Worm (Caenorhabditis elegans) whole organism, L2 larva: ENCODE results near the gene odr-7.

Experiments
- C34F6.9 ChIP-seq: fragments of 150-350 bp; optimal IDR thresholded peaks from 2 replicates; lab custom pipeline; 2014; ENCODE audit warnings: missing biosample characterization, missing genetic modification characterization
- F13H6.1 ChIP-seq: sonication (generic microtip); optimal IDR thresholded peaks from 2 replicates; lab custom pipeline; 2016; ENCODE audit warnings: missing genetic modification characterization, missing compliant biosample characterization
- R02D3.7 ChIP-seq: fragments of 150-350 bp; optimal IDR thresholded peaks from 2 replicates; lab custom pipeline; 2014; ENCODE audit warnings: missing biosample characterization, missing genetic modification characterization
- Y55F3AM.14 ChIP-seq: fragments of 200-800 bp; sonication (Bioruptor generic); optimal IDR thresholded peaks from 2 replicates; lab custom pipeline; 2018; ENCODE audit warnings: mild to moderate bottlenecking, missing genetic modification characterization, missing compliant biosample characterization
- ZK546.5 ChIP-seq: sonication (generic microtip); optimal IDR thresholded peaks from 2 replicates; lab custom pipeline; 2017; ENCODE audit warnings: missing biosample characterization, missing genetic modification characterization
- alr-1 ChIP-seq: fragments of 150-350 bp; optimal IDR thresholded peaks from 2 replicates; lab custom pipeline; 2014; ENCODE audit warnings: missing biosample characterization, missing genetic modification characterization
- aly-2 ChIP-seq: fragments of 150-350 bp; optimal IDR thresholded peaks from 2 replicates; lab custom pipeline; 2014; ENCODE audit warnings: missing biosample characterization, missing genetic modification characterization
- ama-1 ChIP-seq: fragments of 150-350 bp; optimal IDR thresholded peaks from 2 replicates; lab custom pipeline; 2018; ENCODE audit warnings: inconsistent platforms
- blmp-1 ChIP-seq: sonication (generic microtip); optimal IDR thresholded peaks from 2 replicates; lab custom pipeline; 2017; ENCODE audit warnings: missing genetic modification characterization, mild to moderate bottlenecking, missing compliant biosample characterization, antibody characterized with exemption, moderate library complexity; ENCODE audit not compliant: insufficient read depth
- ceh-16 ChIP-seq: fragments of 150-350 bp; optimal IDR thresholded peaks from 2 replicates; lab custom pipeline; 2014; ENCODE audit warnings: missing biosample characterization, missing genetic modification characterization
- ceh-82 ChIP-seq: fragments of 150-350 bp; optimal IDR thresholded peaks from 2 replicates; lab custom pipeline; 2014; ENCODE audit warnings: missing biosample characterization, missing genetic modification characterization
- crh-2 ChIP-seq: sonication (generic microtip); optimal IDR thresholded peaks from 2 replicates; lab custom pipeline; 2017; ENCODE audit warnings: missing biosample characterization, missing genetic modification characterization
- dmd-4 ChIP-seq: sonication (generic microtip); optimal IDR thresholded peaks from 2 replicates; lab custom pipeline; 2017; ENCODE audit warnings: missing biosample characterization, missing genetic modification characterization
- egl-27 ChIP-seq: sonication (generic microtip); optimal IDR thresholded peaks from 3 replicates; lab custom pipeline; 2017; ENCODE audit warnings: missing biosample characterization, missing genetic modification reagents, missing genetic modification characterization
- elt-1 ChIP-seq: fragments of 150-350 bp; optimal IDR thresholded peaks from 2 replicates; lab custom pipeline; 2014; ENCODE audit warnings: missing biosample characterization, missing genetic modification characterization
- elt-3 ChIP-seq: sonication (generic microtip); optimal IDR thresholded peaks from 2 replicates; lab custom pipeline; 2017; ENCODE audit warnings: missing biosample characterization, missing genetic modification characterization
- fos-1 ChIP-seq: fragments of 150-350 bp; optimal IDR thresholded peaks from 2 replicates; lab custom pipeline; 2014; ENCODE audit warnings: missing biosample characterization, missing genetic modification characterization
- gmeb-1 ChIP-seq: fragments of 150-350 bp; optimal IDR thresholded peaks from 2 replicates; lab custom pipeline; 2014; ENCODE audit warnings: missing biosample characterization, missing genetic modification characterization
- lin-11 ChIP-seq: fragments of 150-350 bp; sonication (generic microtip); optimal IDR thresholded peaks from 2 replicates; lab custom pipeline; 2014; ENCODE audit warnings: missing biosample characterization, missing genetic modification characterization, inconsistent platforms, mixed read lengths
- lin-13 ChIP-seq: fragments of 150-350 bp; optimal IDR thresholded peaks from 2 replicates; lab custom pipeline; 2014; ENCODE audit warnings: missing biosample characterization, missing genetic modification reagents, missing genetic modification characterization
- lin-39 ChIP-seq: fragments of 150-350 bp; optimal IDR thresholded peaks from 2 replicates; lab custom pipeline; 2014; ENCODE audit warnings: missing biosample characterization, missing genetic modification reagents, missing genetic modification characterization
- lsy-2 ChIP-seq, 2 experiments: fragments of 150-350 bp in 1 of 2; sonication (generic microtip) in 1 of 2; optimal IDR thresholded peaks; 2 replicates each; lab custom pipeline; 2014 to 2017; ENCODE audit warnings: missing biosample characterization in 2 of 2, missing genetic modification characterization in 2 of 2
- mab-5 ChIP-seq: fragments of 150-350 bp; optimal IDR thresholded peaks from 2 replicates; lab custom pipeline; 2014; ENCODE audit warnings: missing biosample characterization, missing genetic modification characterization
- mbf-1 ChIP-seq: sonication (generic microtip); optimal IDR thresholded peaks from 2 replicates; lab custom pipeline; 2017; ENCODE audit warnings: missing biosample characterization, missing genetic modification characterization
- mdl-1 ChIP-seq, 2 experiments: fragments of 150-350 bp in 1 of 2; sonication (generic microtip) in 1 of 2; optimal IDR thresholded peaks; 2 replicates each; lab custom pipeline; 2017; ENCODE audit warnings: missing biosample characterization in 2 of 2, missing genetic modification characterization in 2 of 2
- nhr-10 ChIP-seq: sonication (generic microtip); optimal IDR thresholded peaks from 2 replicates; lab custom pipeline; 2017; ENCODE audit warnings: missing biosample characterization, missing genetic modification characterization
- nhr-11 ChIP-seq: fragments of 150-350 bp; optimal IDR thresholded peaks from 2 replicates; lab custom pipeline; 2014; ENCODE audit warnings: missing biosample characterization, missing genetic modification characterization
- nhr-12 ChIP-seq: fragments of 150-350 bp; optimal IDR thresholded peaks from 2 replicates; lab custom pipeline; 2014; ENCODE audit warnings: missing biosample characterization, missing genetic modification characterization
- nhr-129 ChIP-seq: fragments of 150-350 bp; optimal IDR thresholded peaks from 2 replicates; lab custom pipeline; 2014; ENCODE audit warnings: missing biosample characterization, missing genetic modification characterization
- nhr-21 ChIP-seq: fragments of 150-350 bp; optimal IDR thresholded peaks from 2 replicates; lab custom pipeline; 2014; ENCODE audit warnings: missing biosample characterization, missing genetic modification characterization
- nhr-23 ChIP-seq: fragments of 150-350 bp; optimal IDR thresholded peaks from 2 replicates; lab custom pipeline; 2014; ENCODE audit warnings: missing biosample characterization, missing genetic modification reagents, missing genetic modification characterization
- nhr-237 ChIP-seq: fragments of 150-350 bp; optimal IDR thresholded peaks from 2 replicates; lab custom pipeline; 2014; ENCODE audit warnings: missing biosample characterization, missing genetic modification characterization
- nhr-25 ChIP-seq: fragments of 150-350 bp; sonication (generic microtip); optimal IDR thresholded peaks from 3 replicates; lab custom pipeline; 2014; ENCODE audit warnings: missing biosample characterization, missing genetic modification characterization
- nhr-6 ChIP-seq: fragments of 150-350 bp; optimal IDR thresholded peaks from 2 replicates; lab custom pipeline; 2014; ENCODE audit warnings: missing biosample characterization, missing genetic modification characterization
- nhr-77 ChIP-seq: fragments of 150-350 bp; optimal IDR thresholded peaks from 2 replicates; lab custom pipeline; 2014; ENCODE audit warnings: missing biosample characterization, missing genetic modification characterization
- peb-1 ChIP-seq: fragments of 150-350 bp; optimal IDR thresholded peaks from 2 replicates; lab custom pipeline; 2014; ENCODE audit warnings: missing biosample characterization, missing genetic modification characterization
- sem-4 ChIP-seq: fragments of 150-350 bp; optimal IDR thresholded peaks from 2 replicates; lab custom pipeline; 2014; ENCODE audit warnings: missing biosample characterization, missing genetic modification reagents, missing genetic modification characterization
- skn-1 ChIP-seq: sonication (generic microtip); optimal IDR thresholded peaks from 2 replicates; lab custom pipeline; 2017; ENCODE audit warnings: missing biosample characterization, missing genetic modification characterization
- sma-3 ChIP-seq: sonication (generic microtip); optimal IDR thresholded peaks from 2 replicates; lab custom pipeline; 2016; ENCODE audit warnings: missing genetic modification reagents, missing genetic modification characterization, missing compliant biosample characterization
- sma-9 ChIP-seq, 2 experiments: fragments of 150-350 bp in 1 of 2; sonication (generic microtip) in 1 of 2; optimal IDR thresholded peaks; 2 replicates each; lab custom pipeline; 2014 to 2016; ENCODE audit warnings: missing genetic modification characterization in 2 of 2, mild to moderate bottlenecking in 1 of 2, missing biosample characterization in 1 of 2, missing compliant biosample characterization in 1 of 2, missing genetic modification reagents in 1 of 2, moderate library complexity in 1 of 2
- snpc-4 ChIP-seq: fragments of 150-350 bp; optimal IDR thresholded peaks from 2 replicates; lab custom pipeline; 2014; ENCODE audit warnings: missing biosample characterization, missing genetic modification characterization
- unc-39 ChIP-seq: fragments of 150-350 bp; optimal IDR thresholded peaks from 2 replicates; lab custom pipeline; 2014; ENCODE audit warnings: missing biosample characterization, missing genetic modification characterization
- unc-55 ChIP-seq: fragments of 150-350 bp; sonication (generic microtip); optimal IDR thresholded peaks from 3 replicates; lab custom pipeline; 2014; ENCODE audit warnings: missing biosample characterization, missing genetic modification reagents, missing genetic modification characterization
- unc-62 ChIP-seq: fragments of 150-350 bp; optimal IDR thresholded peaks from 2 replicates; lab custom pipeline; 2014; ENCODE audit warnings: missing biosample characterization, missing genetic modification reagents, missing genetic modification characterization
- zag-1 ChIP-seq: fragments of 150-350 bp; optimal IDR thresholded peaks from 2 replicates; lab custom pipeline; 2014; ENCODE audit warnings: missing biosample characterization, missing genetic modification characterization
- ztf-1 ChIP-seq: fragments of 200-800 bp; sonication (Bioruptor generic); conservative IDR thresholded peaks from 2 replicates; pipeline ENCODE4 v1.3.6; 2022; ENCODE audit warnings: missing genetic modification characterization, missing compliant biosample characterization
- ztf-11 ChIP-seq: sonication (generic microtip); optimal IDR thresholded peaks from 2 replicates; lab custom pipeline; 2017; ENCODE audit warnings: missing biosample characterization, missing genetic modification characterization
- ztf-4 ChIP-seq: fragments of 150-350 bp; optimal IDR thresholded peaks from 2 replicates; lab custom pipeline; 2014; ENCODE audit warnings: missing biosample characterization, missing genetic modification characterization

The odr-7 gene

ce11 chrX:12509334-12509944 lies 48.0 kb upstream of the odr-7 start:
- TF ChIP-seq crh-2 (peak; percentile 88), unc-39 (tag; lab: Kevin White, UChicago) (no peak), nhr-129 (peak; percentile 90), elt-1 (no peak), C34F6.9 (peak; percentile 56), skn-1 (tag; lab: Kevin White, UChicago) (no peak), nhr-23 (tag; lab: Kevin White, UChicago) (no peak), R02D3.7 (tag; lab: Kevin White, UChicago) (no peak), ztf-1 (GFP tag; lab: Robert Waterston, UW) (no peak), nhr-25 (tag; lab: Kevin White, UChicago) (peak; percentile 57), sma-9 (GFP tag; optimal IDR thresholded peaks at IDR 0.05; lab: Kevin White, UChicago) (peak; percentile 96), sma-9 (tag; optimal IDR thresholded peaks at IDR 0.05; lab: Kevin White, UChicago) (no peak), dmd-4 (no peak), lin-13 (GFP tag; lab: Kevin White, UChicago) (peak; percentile 47), egl-27 (tag; lab: Kevin White, UChicago) (peak; percentile 48), ztf-11 (tag; lab: Kevin White, UChicago) (no peak), snpc-4 (tag; lab: Kevin White, UChicago) (no peak), peb-1 (tag; lab: Kevin White, UChicago) (no peak), lsy-2 (tag; optimal IDR thresholded peaks at IDR 0.05; lab: Kevin White, UChicago) (peak in 1 of 2 experiments; percentile 69), unc-62 (GFP tag; lab: Kevin White, UChicago) (no peak), sma-3 (peak; percentile 83), Y55F3AM.14 (GFP tag; lab: Kevin White, UChicago) (peak; percentile 31), ZK546.5 (no peak), nhr-6 (tag; lab: Kevin White, UChicago) (peak; percentile 47), mdl-1 (tag; optimal IDR thresholded peaks at IDR 0.05; lab: Kevin White, UChicago) (peak in 1 of 2 experiments; percentile 24), nhr-10 (no peak), nhr-77 (no peak), fos-1 (tag; lab: Kevin White, UChicago) (peak; percentile 89), nhr-11 (tag; lab: Kevin White, UChicago) (no peak), aly-2 (no peak), ztf-4 (peak; percentile 16), ceh-16 (tag; lab: Kevin White, UChicago) (no peak), nhr-12 (tag; lab: Kevin White, UChicago) (no peak), nhr-21 (tag; lab: Kevin White, UChicago) (peak; percentile 71), nhr-237 (tag; lab: Kevin White, UChicago) (no peak), elt-3 (tag; lab: Kevin White, UChicago) (no peak), gmeb-1 (peak; percentile 38), mbf-1 (no peak), F13H6.1 (tag; lab: Kevin White, UChicago) (peak; percentile 89), lin-39 (tag; lab: Kevin White, UChicago) (no peak), sem-4 (peak; percentile 62), lin-11 (no peak), alr-1 (tag; lab: Kevin White, UChicago) (no peak), ceh-82 (no peak), ama-1 (lab: Kevin White, UChicago) (peak; percentile 39), zag-1 (tag; lab: Kevin White, UChicago) (no peak), blmp-1 (tag; lab: Kevin White, UChicago) (peak; percentile 44), unc-55 (GFP tag; lab: Kevin White, UChicago) (no peak), mab-5 (tag; lab: Kevin White, UChicago) (peak; percentile 64)
